Fruit fly (Drosophila melanogaster) whole organism, embryonic: ENCODE measurements around the gene CG17982.

ENCODE experiments used
- Aef1 ChIP-seq: fragments of 200-800 bp; sonication (Bioruptor generic); IDR thresholded peaks from 3 replicates; pipeline ENCODE4 v1.3.6; 2022; ENCODE audit warnings: missing biosample characterization, missing genetic modification characterization
- CG10274 ChIP-seq: fragments of 200-800 bp; sonication (Bioruptor generic); optimal IDR thresholded peaks from 3 replicates; lab custom pipeline; 2017; ENCODE audit warnings: missing biosample characterization, mild to moderate bottlenecking, missing genetic modification characterization
- CG10979 ChIP-seq: fragments of 200-800 bp; sonication (Bioruptor generic); optimal IDR thresholded peaks from 2 replicates; lab custom pipeline; 2018; ENCODE audit warnings: missing biosample characterization, mild to moderate bottlenecking, missing genetic modification characterization, moderate library complexity
- CG11093 ChIP-seq: fragments of 200-800 bp; sonication (Bioruptor generic); IDR thresholded peaks from 3 replicates; pipeline ENCODE4 v1.3.6; 2022; ENCODE audit warnings: missing biosample characterization, missing genetic modification characterization
- CG11247 ChIP-seq: fragments of 200-800 bp; sonication (Bioruptor generic); IDR thresholded peaks from 2 replicates; pipeline ENCODE4 v1.3.6; 2022; ENCODE audit warnings: missing biosample characterization, missing genetic modification characterization
- CG14860 ChIP-seq: fragments of 200-800 bp; sonication (Bioruptor generic); IDR thresholded peaks from 3 replicates; pipeline ENCODE4 v1.3.6; 2022; ENCODE audit warnings: missing biosample characterization, missing genetic modification characterization; ENCODE audit not compliant: partially characterized antibody
- CG15011 ChIP-seq: fragments of 200-800 bp; sonication (Bioruptor generic); optimal IDR thresholded peaks from 3 replicates; lab custom pipeline; 2018; ENCODE audit warnings: missing biosample characterization, mild to moderate bottlenecking, missing genetic modification characterization
- CG1602 ChIP-seq: fragments of 200-800 bp; sonication (Bioruptor generic); optimal IDR thresholded peaks from 3 replicates; lab custom pipeline; 2016; ENCODE audit warnings: missing biosample characterization, missing genetic modification characterization
- CG16863 ChIP-seq: fragments of 200-800 bp; sonication (Bioruptor generic); optimal IDR thresholded peaks from 3 replicates; lab custom pipeline; 2016; ENCODE audit warnings: missing biosample characterization, missing genetic modification characterization
- CG17829 ChIP-seq: fragments of 200-800 bp; optimal IDR thresholded peaks from 2 replicates; lab custom pipeline; 2019; ENCODE audit warnings: missing biosample characterization, mild to moderate bottlenecking, missing genetic modification characterization, moderate library complexity
- CG18599 ChIP-seq: fragments of 200-800 bp; sonication (Bioruptor generic); optimal IDR thresholded peaks from 3 replicates; lab custom pipeline; 2017; ENCODE audit warnings: missing biosample characterization, missing genetic modification characterization, mild to moderate bottlenecking, moderate library complexity, missing genetic modification reagents
- CG2875 ChIP-seq: fragments of 200-800 bp; sonication (Bioruptor generic); optimal IDR thresholded peaks from 2 replicates; lab custom pipeline; 2017; ENCODE audit warnings: missing biosample characterization, mild to moderate bottlenecking, missing genetic modification characterization, missing genetic modification reagents
- CG30020 ChIP-seq: fragments of 200-800 bp; optimal IDR thresholded peaks from 2 replicates; lab custom pipeline; 2019; ENCODE audit warnings: missing biosample characterization, mild to moderate bottlenecking, missing genetic modification characterization, moderate library complexity
- CG32532 ChIP-seq: fragments of 200-800 bp; sonication (Bioruptor generic); IDR thresholded peaks from 2 replicates; pipeline ENCODE4 v1.3.6; 2022; ENCODE audit warnings: missing biosample characterization, missing genetic modification characterization
- CG4424 ChIP-seq: fragments of 200-800 bp; sonication (Bioruptor generic); optimal IDR thresholded peaks from 3 replicates; lab custom pipeline; 2016; ENCODE audit warnings: missing biosample characterization, missing genetic modification characterization
- CG4730 ChIP-seq: fragments of 200-800 bp; sonication (Bioruptor generic); IDR thresholded peaks from 2 replicates; pipeline ENCODE4 v1.3.6; 2022; ENCODE audit warnings: missing biosample characterization, missing genetic modification characterization
- CG7357 ChIP-seq: fragments of 200-800 bp; sonication (Bioruptor generic); IDR thresholded peaks from 3 replicates; pipeline ENCODE4 v1.3.6; 2022; ENCODE audit warnings: missing biosample characterization, missing genetic modification characterization
- CG8089 ChIP-seq: fragments of 200-800 bp; sonication (Bioruptor generic); optimal IDR thresholded peaks from 3 replicates; lab custom pipeline; 2016; ENCODE audit warnings: missing biosample characterization, missing genetic modification characterization
- CG8359 ChIP-seq: fragments of 200-800 bp; sonication (Bioruptor generic); optimal IDR thresholded peaks from 2 replicates; lab custom pipeline; 2017; ENCODE audit warnings: missing biosample characterization, mild to moderate bottlenecking, missing genetic modification characterization, borderline replicate concordance
- CG8765 ChIP-seq: fragments of 200-800 bp; sonication (Bioruptor generic); IDR thresholded peaks from 2 replicates; pipeline ENCODE4 v1.3.6; 2022; ENCODE audit warnings: missing biosample characterization, missing genetic modification characterization
- CG9609 ChIP-seq: fragments of 200-800 bp; sonication (Bioruptor generic); optimal IDR thresholded peaks from 3 replicates; lab custom pipeline; 2016; ENCODE audit warnings: missing biosample characterization, missing genetic modification characterization
- CG9876 ChIP-seq: fragments of 200-800 bp; sonication (Bioruptor generic); optimal IDR thresholded peaks from 2 replicates; lab custom pipeline; 2016; ENCODE audit warnings: missing biosample characterization, missing genetic modification characterization
- CHES-1-like ChIP-seq: fragments of 200-800 bp; sonication (Bioruptor generic); optimal IDR thresholded peaks from 2 replicates; lab custom pipeline; 2016; ENCODE audit warnings: missing biosample characterization, missing genetic modification characterization
- Chrac-16 ChIP-seq: fragments of 200-800 bp; sonication (Bioruptor generic); optimal IDR thresholded peaks from 3 replicates; lab custom pipeline; 2016; ENCODE audit warnings: missing biosample characterization, missing genetic modification characterization
- E2f2 ChIP-seq: fragments of 200-800 bp; sonication (Bioruptor generic); IDR thresholded peaks from 2 replicates; pipeline ENCODE4 v1.3.6; 2022; ENCODE audit warnings: missing biosample characterization, missing genetic modification characterization
- Ets65A ChIP-seq: fragments of 200-800 bp; sonication (Bioruptor generic); peaks from one replicate; lab custom pipeline; 2016; ENCODE audit warnings: missing biosample characterization, missing genetic modification characterization
- HLHmδ ChIP-seq: fragments of 200-800 bp; sonication (Bioruptor generic); optimal IDR thresholded peaks from 2 replicates; lab custom pipeline; 2018; ENCODE audit warnings: missing biosample characterization, mild to moderate bottlenecking, missing genetic modification characterization, moderate library complexity
- Hey ChIP-seq: fragments of 200-800 bp; sonication (Bioruptor generic); optimal IDR thresholded peaks from 3 replicates; lab custom pipeline; 2018; ENCODE audit warnings: missing biosample characterization, mild to moderate bottlenecking, missing genetic modification characterization
- Hsf ChIP-seq: fragments of 200-800 bp; sonication (Bioruptor generic); optimal IDR thresholded peaks from 3 replicates; lab custom pipeline; 2016; ENCODE audit warnings: missing biosample characterization, missing genetic modification characterization
- Sox100B ChIP-seq: fragments of 200-800 bp; sonication (Bioruptor generic); optimal IDR thresholded peaks from 3 replicates; lab custom pipeline; 2018; ENCODE audit warnings: missing biosample characterization, mild to moderate bottlenecking, missing genetic modification characterization
- al ChIP-seq: fragments of 200-800 bp; sonication (Bioruptor generic); IDR thresholded peaks from 2 replicates; pipeline ENCODE4 v1.3.6; 2022; ENCODE audit warnings: missing biosample characterization, missing genetic modification characterization
- cad ChIP-seq: fragments of >200 bp; optimal IDR thresholded peaks from 2 replicates; lab custom pipeline; 2017; ENCODE audit warnings: missing biosample characterization, missing genetic modification characterization
- corto ChIP-seq: fragments of 200-800 bp; sonication (Bioruptor generic); optimal IDR thresholded peaks from 2 replicates; lab custom pipeline; 2016; ENCODE audit warnings: missing biosample characterization, mild to moderate bottlenecking, missing genetic modification characterization, moderate library complexity
- crol ChIP-seq: fragments of 200-800 bp; sonication (Bioruptor generic); IDR thresholded peaks from 2 replicates; pipeline ENCODE4 v1.3.6; 2022; ENCODE audit warnings: missing biosample characterization, missing genetic modification characterization
- dm ChIP-seq: fragments of 200-800 bp; sonication (Bioruptor generic); optimal IDR thresholded peaks from 3 replicates; lab custom pipeline; 2016; ENCODE audit warnings: missing biosample characterization, missing genetic modification characterization
- esg ChIP-seq: fragments of 200-800 bp; sonication (Bioruptor generic); conservative IDR thresholded peaks from 2 replicates; pipeline ENCODE4 v1.3.6; 2022; ENCODE audit warnings: missing biosample characterization, missing genetic modification characterization
- gce ChIP-seq: fragments of 200-800 bp; sonication (Bioruptor generic); IDR thresholded peaks from 3 replicates; pipeline ENCODE4 v1.3.6; 2022; ENCODE audit warnings: missing biosample characterization, missing genetic modification characterization
- jigr1 ChIP-seq: fragments of 200-800 bp; sonication (Bioruptor generic); IDR thresholded peaks from 3 replicates; pipeline ENCODE4 v1.3.6; 2022; ENCODE audit warnings: missing biosample characterization, missing genetic modification characterization
- kni ChIP-seq: fragments of 200-800 bp; sonication (Bioruptor generic); optimal IDR thresholded peaks from 3 replicates; lab custom pipeline; 2017; ENCODE audit warnings: mild to moderate bottlenecking, missing biosample characterization, missing genetic modification reagents, missing genetic modification characterization
- nmo ChIP-seq: fragments of 200-800 bp; sonication (Bioruptor generic); optimal IDR thresholded peaks from 2 replicates; lab custom pipeline; 2018; ENCODE audit warnings: missing biosample characterization, mild to moderate bottlenecking, missing genetic modification characterization, moderate library complexity
- repo ChIP-seq: fragments of 200-800 bp; sonication (Bioruptor generic); optimal IDR thresholded peaks from 2 replicates; lab custom pipeline; 2016; ENCODE audit warnings: missing biosample characterization, missing genetic modification characterization
- sc ChIP-seq, 3 experiments: fragments of >200 bp in 2 of 3; fragments of 200-800 bp in 1 of 3; sonication (Bioruptor generic) in 1 of 3; optimal IDR thresholded peaks; 2 replicates in 2 of 3; 3 replicates in 1 of 3; lab custom pipeline; 2017; ENCODE audit warnings: mild to moderate bottlenecking in 1 of 3, missing biosample characterization in 1 of 3, missing genetic modification characterization in 1 of 3, missing genetic modification reagents in 1 of 3
- shn ChIP-seq: fragments of 200-800 bp; sonication (Bioruptor generic); optimal IDR thresholded peaks from 3 replicates; lab custom pipeline; 2016; ENCODE audit warnings: missing biosample characterization, missing genetic modification characterization
- sisA ChIP-seq: fragments of 200-800 bp; sonication (Bioruptor generic); IDR thresholded peaks from 2 replicates; pipeline ENCODE4 v1.3.6; 2022; ENCODE audit warnings: missing biosample characterization, missing genetic modification characterization
- so ChIP-seq: fragments of 200-800 bp; sonication (Bioruptor generic); IDR thresholded peaks from 3 replicates; pipeline ENCODE4 v1.3.6; 2022; ENCODE audit warnings: missing biosample characterization, missing genetic modification characterization
- sob ChIP-seq: fragments of 200-800 bp; sonication (Bioruptor generic); IDR thresholded peaks from 2 replicates; pipeline ENCODE4 v1.3.6; 2022; ENCODE audit warnings: missing biosample characterization, missing genetic modification characterization
- ssp ChIP-seq: fragments of 200-800 bp; sonication (Bioruptor generic); IDR thresholded peaks from 2 replicates; pipeline ENCODE4 v1.3.6; 2022; ENCODE audit warnings: missing biosample characterization, missing genetic modification characterization
- tgo ChIP-seq: fragments of 200-800 bp; sonication (Bioruptor generic); IDR thresholded peaks from 3 replicates; pipeline ENCODE4 v1.3.6; 2022; ENCODE audit warnings: missing biosample characterization, missing genetic modification characterization
- twi ChIP-seq: fragments of 200-800 bp; optimal IDR thresholded peaks from 2 replicates; lab custom pipeline; 2019; ENCODE audit warnings: missing biosample characterization, mild to moderate bottlenecking, missing genetic modification characterization, moderate library complexity
- wek ChIP-seq: fragments of 200-800 bp; sonication (Bioruptor generic); optimal IDR thresholded peaks from 3 replicates; lab custom pipeline; 2018; ENCODE audit warnings: missing biosample characterization, mild to moderate bottlenecking, missing genetic modification characterization, moderate library complexity
- wor ChIP-seq: fragments of 200-800 bp; sonication (Bioruptor generic); IDR thresholded peaks from 2 replicates; pipeline ENCODE4 v1.3.6; 2022; ENCODE audit warnings: missing biosample characterization, missing genetic modification characterization

The CG17982 gene

dm6 chrX:8178165-8178955, 34.7 kb upstream of the CG17982 start, which contains the start of gene sdt (continued):
- TF ChIP-seq CG4730 (no peak), CG32532 (no peak), shn (GFP tag; lab: Kevin White, UChicago) (no peak), jigr1 (no peak), Chrac-16 (GFP tag; lab: Kevin White, UChicago) (no peak), gce (GFP tag; lab: Robert Waterston, UW) (no peak), sob (GFP tag; lab: Robert Waterston, UW) (0 out of 2 replicates have a peak, but pooled peaks have one; percentile 34), CG10274 (no peak), crol (no peak), corto (GFP tag; lab: Kevin White, UChicago) (no peak), Hsf (no peak), CG30020 (tag; lab: Kevin White, UChicago) (no peak), CG11247 (no peak), CG10979 (no peak), Sox100B (GFP tag; lab: Kevin White, UChicago) (no peak), wek (no peak), repo (GFP tag; lab: Kevin White, UChicago) (no peak), E2f2 (no peak), CG8359 (GFP tag; lab: Kevin White, UChicago) (no peak), CG2875 (no peak), CG14860 (GFP tag; lab: Robert Waterston, UW) (no peak), HLHmδ (GFP tag; lab: Kevin White, UChicago) (no peak), sisA (GFP tag; lab: Robert Waterston, UW) (no peak), Hey (tag; lab: Kevin White, UChicago) (no peak), Ets65A (GFP tag; lab: Kevin White, UChicago) (no peak), ssp (GFP tag; lab: Robert Waterston, UW) (no peak), kni (no peak), twi (tag; lab: Kevin White, UChicago) (no peak), wor (GFP tag; lab: Robert Waterston, UW) (no peak), CG1602 (GFP tag; lab: Kevin White, UChicago) (no peak), al (no peak), dm (GFP tag; lab: Kevin White, UChicago) (no peak), tgo (GFP tag; lab: Robert Waterston, UW) (no peak), CG18599 (GFP tag; lab: Kevin White, UChicago) (peak; percentile 21), sc (optimal IDR thresholded peaks at IDR 0.05; lab: Kevin White, UChicago) (no peak), sc (GFP tag; optimal IDR thresholded peaks at IDR 0.05; lab: Kevin White, UChicago) (no peak), nmo (GFP tag; lab: Kevin White, UChicago) (peak; percentile 75), CG9609 (GFP tag; lab: Kevin White, UChicago) (no peak), CG11093 (no peak), Aef1 (GFP tag; lab: Robert Waterston, UW) (no peak), cad (GFP tag; lab: Kevin White, UChicago) (no peak), esg (GFP tag; lab: Robert Waterston, UW) (0 out of 2 replicates have a peak, but pooled peaks have one; percentile 18), CG8089 (GFP tag; lab: Kevin White, UChicago) (no peak), CG8765 (GFP tag; lab: Robert Waterston, UW) (no peak), so (no peak), CG15011 (GFP tag; lab: Kevin White, UChicago) (no peak), CHES-1-like (GFP tag; lab: Kevin White, UChicago) (no peak), CG17829 (tag; lab: Kevin White, UChicago) (no peak), CG4424 (GFP tag; lab: Kevin White, UChicago) (no peak), CG7357 (GFP tag; lab: Robert Waterston, UW) (no peak), CG16863 (GFP tag; lab: Kevin White, UChicago) (no peak), CG9876 (GFP tag; lab: Kevin White, UChicago) (no peak)
